Fruit fly (Drosophila melanogaster) whole organism, pupa: ENCODE results near the gene Best3.

Experiments
- CG10348 ChIP-seq: fragments of 200-800 bp; sonication (Bioruptor generic); IDR thresholded peaks from 2 replicates; pipeline ENCODE4 v1.3.6; 2022; ENCODE audit warnings: missing biosample characterization, missing genetic modification characterization
- CG13204 ChIP-seq: fragments of 200-800 bp; sonication (Bioruptor generic); optimal IDR thresholded peaks from 2 replicates; lab custom pipeline; 2018; ENCODE audit warnings: missing biosample characterization, mild to moderate bottlenecking, missing genetic modification characterization, moderate library complexity
- CG32121 ChIP-seq: fragments of 200-800 bp; sonication (Bioruptor generic); IDR thresholded peaks from 2 replicates; pipeline ENCODE4 v1.3.6; 2022; ENCODE audit warnings: missing biosample characterization, missing genetic modification characterization
- CG4496 ChIP-seq: fragments of 200-800 bp; sonication (Bioruptor generic); IDR thresholded peaks from 3 replicates; pipeline ENCODE4 v1.3.6; 2022; ENCODE audit warnings: missing biosample characterization, missing genetic modification characterization
- CG9948 ChIP-seq: fragments of 200-800 bp; sonication (Bioruptor generic); optimal IDR thresholded peaks from 2 replicates; lab custom pipeline; 2018; ENCODE audit warnings: missing biosample characterization, mild to moderate bottlenecking, missing genetic modification characterization, moderate library complexity
- D1 ChIP-seq: fragments of 200-800 bp; sonication (Bioruptor generic); optimal IDR thresholded peaks from 2 replicates; lab custom pipeline; 2018; ENCODE audit warnings: missing biosample characterization, mild to moderate bottlenecking, missing genetic modification characterization, moderate library complexity
- EcR ChIP-seq: fragments of 200-800 bp; sonication (Bioruptor generic); optimal IDR thresholded peaks from 3 replicates; lab custom pipeline; 2019; ENCODE audit warnings: missing biosample characterization, missing genetic modification characterization, mild to moderate bottlenecking, moderate library complexity, missing genetic modification reagents

dm6 chr3L:15336277-15336821 lies 33.8 kb upstream of the Best3 start, which contains the start of gene Toll-6:
- no peak for TF ChIP-seq EcR (GFP tag; lab: Kevin White, UChicago)
- no peak for TF ChIP-seq CG32121 (GFP tag; lab: Robert Waterston, UW)
- no peak for TF ChIP-seq CG10348 (GFP tag; lab: Robert Waterston, UW)
- no peak for TF ChIP-seq CG4496 (GFP tag; lab: Robert Waterston, UW)
- no peak for TF ChIP-seq D1 (tag; lab: Kevin White, UChicago)
- TF ChIP-seq CG9948 (tag; lab: Kevin White, UChicago): no peak
- no peak for TF ChIP-seq CG13204 (GFP tag; lab: Kevin White, UChicago)
